Worm (Caenorhabditis elegans) whole organism, L2 larva: ENCODE measurements around the gene rrc-1.

Experiments
- ama-1 ChIP-seq: fragments of 150-350 bp; optimal IDR thresholded peaks from 2 replicates; lab custom pipeline; 2018; ENCODE audit warnings: inconsistent platforms
- nhr-77 ChIP-seq: fragments of 150-350 bp; optimal IDR thresholded peaks from 2 replicates; lab custom pipeline; 2014; ENCODE audit warnings: missing biosample characterization, missing genetic modification characterization
- ztf-4 ChIP-seq: fragments of 150-350 bp; optimal IDR thresholded peaks from 2 replicates; lab custom pipeline; 2014; ENCODE audit warnings: missing biosample characterization, missing genetic modification characterization

ce11 chrX:9795579-9795978, 35.5 kb downstream of the rrc-1 start:
- TF ChIP-seq ztf-4 (tag; lab: Kevin White, UChicago) (no peak), ama-1 (lab: Kevin White, UChicago) (no peak), nhr-77 (no peak)
